Worm (Caenorhabditis elegans): ENCODE measurements around the gene T28A8.8.

DNA sequence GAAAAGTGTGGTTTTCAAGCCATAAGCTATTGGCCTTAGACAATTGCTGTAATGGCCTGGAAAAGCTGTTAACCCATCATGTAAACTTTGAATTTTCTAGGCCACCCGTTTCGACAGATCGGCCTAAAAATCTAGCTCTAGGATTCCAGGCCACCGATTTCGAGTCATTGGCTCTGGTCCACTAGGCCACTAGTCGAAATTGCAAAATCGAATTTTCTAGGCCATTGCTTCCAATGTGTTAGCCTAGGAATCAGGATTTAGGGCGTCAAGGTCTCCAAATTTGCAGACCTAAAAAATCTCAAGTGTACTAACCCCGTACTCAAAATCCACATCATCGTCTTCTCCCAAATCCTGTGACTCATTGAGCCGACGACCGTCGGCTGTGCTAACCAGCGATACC lies 8.1 kb downstream of the T28A8.8 start:
- no peak for TF ChIP-seq lsy-2 (tag; optimal IDR thresholded peaks at IDR 0.05)
- peak; percentile 94 for TF ChIP-seq aha-1 (tag)
- no peak for TF ChIP-seq skn-1 (tag; optimal IDR thresholded peaks at IDR 0.05)
- TF ChIP-seq lin-39 (tag; optimal IDR thresholded peaks at IDR 0.05): no peak
- no peak for TF ChIP-seq R02D3.7 (tag; optimal IDR thresholded peaks at IDR 0.05)
- TF ChIP-seq unc-39 (tag; optimal IDR thresholded peaks at IDR 0.05): no peak
- no peak for TF ChIP-seq ztf-11 (tag; optimal IDR thresholded peaks at IDR 0.05)
- TF ChIP-seq Y48G9A.11 (GFP tag; IDR thresholded peaks at IDR 0.05): no peak
- TF ChIP-seq mdt-29 (GFP tag; IDR thresholded peaks at IDR 0.05): no peak
- TF ChIP-seq daf-12 (tag; optimal IDR thresholded peaks at IDR 0.05): no peak
- no peak for TF ChIP-seq unc-130 (GFP tag; optimal IDR thresholded peaks at IDR 0.05)
- TF ChIP-seq pqm-1 (tag; optimal IDR thresholded peaks at IDR 0.05): no peak
- TF ChIP-seq zip-11 (GFP tag; IDR thresholded peaks at IDR 0.05): no peak
- no peak for TF ChIP-seq fkh-10 (GFP tag; optimal IDR thresholded peaks at IDR 0.05)
